Fruit fly (Drosophila melanogaster): ENCODE measurements around the gene Uqcc1.

The Uqcc1 gene

dm6 chr3L:6964488-6965152 is 6.7 kb upstream of the Uqcc1 start, which contains the start of gene sgl (continued):
- TF ChIP-seq Spps (tag; optimal IDR thresholded peaks at IDR 0.05) = no peak
- TF ChIP-seq al (GFP tag; IDR thresholded peaks at IDR 0.05) = no peak
- TF ChIP-seq CG14667 (GFP tag; IDR thresholded peaks at IDR 0.05) = no peak
- TF ChIP-seq onecut (GFP tag; IDR thresholded peaks at IDR 0.05) = peak; percentile 73
- TF ChIP-seq bab2 (GFP tag; optimal IDR thresholded peaks at IDR 0.05) = no peak
- TF ChIP-seq Max (GFP tag; optimal IDR thresholded peaks at IDR 0.05) = no peak
- TF ChIP-seq CG10565 (GFP tag; optimal IDR thresholded peaks at IDR 0.05) = no peak
- no peak for TF ChIP-seq Blimp-1 (GFP tag; optimal IDR thresholded peaks at IDR 0.05)
- no peak for TF ChIP-seq CG8944 (GFP tag; optimal IDR thresholded peaks at IDR 0.05)
- no peak for TF ChIP-seq Hmx (GFP tag; optimal IDR thresholded peaks at IDR 0.05)
- TF ChIP-seq lab (GFP tag; optimal IDR thresholded peaks at IDR 0.05) = no peak
- no peak for TF ChIP-seq CG9437 (GFP tag; optimal IDR thresholded peaks at IDR 0.05)
- TF ChIP-seq trh (GFP tag; optimal IDR thresholded peaks at IDR 0.05) = no peak
- TF ChIP-seq MBD-R2 (GFP tag; IDR thresholded peaks at IDR 0.05) = no peak
- peak; percentile 15 for TF ChIP-seq Oli (tag; optimal IDR thresholded peaks at IDR 0.05)
- no peak for TF ChIP-seq CG10654 (GFP tag; optimal IDR thresholded peaks at IDR 0.05)
- TF ChIP-seq eyg (GFP tag; optimal IDR thresholded peaks at IDR 0.05) = peak; percentile 22
- no peak for TF ChIP-seq ap (GFP tag; IDR thresholded peaks at IDR 0.05)
- TF ChIP-seq vfl (GFP tag; optimal IDR thresholded peaks at IDR 0.05) = no peak
- no peak for TF ChIP-seq Mrtf (GFP tag; IDR thresholded peaks at IDR 0.05)
- TF ChIP-seq dan (GFP tag; IDR thresholded peaks at IDR 0.05) = no peak
- peak; percentile 54; the same call in 2 of the 4 replicates for TF ChIP-seq Gug (GFP tag; IDR thresholded peaks at IDR 0.05)
- no peak for TF ChIP-seq CG17802 (tag; optimal IDR thresholded peaks at IDR 0.05)
- no peak for TF ChIP-seq Dip2 (GFP tag; IDR thresholded peaks at IDR 0.05)
- TF ChIP-seq kah (GFP tag; optimal IDR thresholded peaks at IDR 0.05) = no peak
- TF ChIP-seq sqz (GFP tag; optimal IDR thresholded peaks at IDR 0.05) = peak; percentile 81
- no peak for TF ChIP-seq Taf1 (GFP tag; IDR thresholded peaks at IDR 0.05)
- TF ChIP-seq sc (optimal IDR thresholded peaks at IDR 0.05) = no peak
- no peak for TF ChIP-seq sc (GFP tag; optimal IDR thresholded peaks at IDR 0.05)
- TF ChIP-seq kay (GFP tag; optimal IDR thresholded peaks at IDR 0.05) = no peak
- no peak for TF ChIP-seq hth (optimal IDR thresholded peaks at IDR 0.05)
- no peak for TF ChIP-seq Lim3 (GFP tag; IDR thresholded peaks at IDR 0.05)
- no peak for TF ChIP-seq corto (GFP tag; optimal IDR thresholded peaks at IDR 0.05)
- peak; percentile 16 for TF ChIP-seq Dip3 (GFP tag; optimal IDR thresholded peaks at IDR 0.05)
- no peak for TF ChIP-seq Atf3 (GFP tag; optimal IDR thresholded peaks at IDR 0.05)
- TF ChIP-seq CG12104 (GFP tag; optimal IDR thresholded peaks at IDR 0.05) = no peak
- TF ChIP-seq CG7556 (GFP tag; optimal IDR thresholded peaks at IDR 0.05) = no peak
- TF ChIP-seq gsb-n (tag; optimal IDR thresholded peaks at IDR 0.05) = peak; percentile 15
- no peak for TF ChIP-seq CG11695 (GFP tag; IDR thresholded peaks at IDR 0.05)
- TF ChIP-seq sima (GFP tag; optimal IDR thresholded peaks at IDR 0.05) = no peak
- TF ChIP-seq CG16815 (GFP tag; optimal IDR thresholded peaks at IDR 0.05) = no peak
- TF ChIP-seq CG17186 (GFP tag; optimal IDR thresholded peaks at IDR 0.05) = no peak
- no peak; the same call in 1 of the 2 replicates for TF ChIP-seq tna (GFP tag; IDR thresholded peaks at IDR 0.05; ENCODE audit: partially characterized antibody)
- no peak for TF ChIP-seq CG10462 (GFP tag; optimal IDR thresholded peaks at IDR 0.05)
- no peak for TF ChIP-seq TFAM (GFP tag; optimal IDR thresholded peaks at IDR 0.05)
- peak; percentile 66 for TF ChIP-seq CG3163 (GFP tag; optimal IDR thresholded peaks at IDR 0.05)
- TF ChIP-seq wor (GFP tag; IDR thresholded peaks at IDR 0.05) = no peak
- no peak for TF ChIP-seq CG4730 (GFP tag; IDR thresholded peaks at IDR 0.05)
- peak; percentile 74 for TF ChIP-seq B-H2 (GFP tag; optimal IDR thresholded peaks at IDR 0.05)
- no peak for TF ChIP-seq CG4404 (GFP tag; IDR thresholded peaks at IDR 0.05)
- peak; percentile 99 for TF ChIP-seq Deaf1 (tag; optimal IDR thresholded peaks at IDR 0.05)
- no peak for TF ChIP-seq CG2875 (GFP tag; optimal IDR thresholded peaks at IDR 0.05)
